Worm (Caenorhabditis elegans): ENCODE data around the gene taap-1.

Gene taap-1

DNA sequence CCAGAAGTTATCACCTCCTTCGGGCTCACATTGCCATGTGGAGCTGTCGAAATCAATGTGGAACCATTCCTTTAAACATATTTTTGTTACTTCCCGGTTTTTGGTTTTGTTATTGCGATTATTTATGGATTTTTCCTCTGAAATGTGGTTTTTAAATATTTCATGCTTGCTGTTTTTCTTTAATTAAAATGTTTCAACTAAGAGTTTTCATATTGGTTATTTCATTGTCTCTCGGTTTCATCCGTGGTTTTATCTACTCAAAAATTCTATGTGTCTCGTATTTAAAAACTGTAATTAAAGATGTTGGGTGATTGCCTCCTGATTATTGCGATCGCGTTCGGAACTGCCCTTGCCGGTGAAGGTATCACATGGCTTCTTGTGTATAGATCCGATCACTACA, 16.8 kb downstream of the taap-1 start, which contains the start of gene F22B5.10:
Gene F22B5.10 (plus strand): TSS at position 301 of the 400 bp plus-strand sequence.
- TF ChIP-seq ama-1 (optimal IDR thresholded peaks at IDR 0.05): peak; percentile 8
- TF ChIP-seq nhr-43 (tag; optimal IDR thresholded peaks at IDR 0.05; ENCODE audit: poor library complexity, severe bottlenecking): no peak

DNA sequence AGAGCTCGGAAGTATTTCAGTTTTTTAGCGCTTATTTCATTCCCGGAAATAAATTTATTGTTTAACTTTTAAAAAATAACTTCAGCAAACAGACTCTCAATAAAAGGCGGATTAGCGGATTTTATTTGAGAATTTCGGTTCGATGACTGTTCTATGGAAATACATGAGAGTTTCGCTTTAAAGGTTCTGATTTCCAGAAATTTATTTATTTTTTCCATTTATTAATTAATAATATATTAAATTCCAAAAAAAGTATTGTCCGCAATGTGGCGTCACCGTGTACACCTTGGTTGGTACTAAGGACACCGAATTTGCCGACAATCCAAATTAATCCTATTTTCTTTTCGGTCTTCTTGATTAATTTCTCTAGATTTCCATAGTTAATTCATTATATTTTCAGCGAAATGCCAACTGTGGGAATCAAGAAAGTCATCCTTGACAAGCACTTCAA, 19.2 kb downstream of the taap-1 start, which contains the start of gene fars-3:
Gene fars-3 (plus strand): TSS at position 401 of the 451 bp plus-strand sequence.
- TF ChIP-seq unc-39 (tag; optimal IDR thresholded peaks at IDR 0.05): no peak
- TF ChIP-seq tbx-2 (tag; optimal IDR thresholded peaks at IDR 0.05): no peak
- no peak for TF ChIP-seq nhr-77 (tag; optimal IDR thresholded peaks at IDR 0.05)
- no peak for TF ChIP-seq lin-39 (tag; optimal IDR thresholded peaks at IDR 0.05)
- TF ChIP-seq ama-1 (optimal IDR thresholded peaks at IDR 0.05): no peak
- TF ChIP-seq unc-62 (GFP tag; optimal IDR thresholded peaks at IDR 0.05): no peak
- TF ChIP-seq fkh-10 (GFP tag; optimal IDR thresholded peaks at IDR 0.05): no peak
- no peak for TF ChIP-seq mml-1 (tag; optimal IDR thresholded peaks at IDR 0.05)
- no peak for TF ChIP-seq ceh-82 (tag; optimal IDR thresholded peaks at IDR 0.05)
- no peak for TF ChIP-seq ztf-4 (tag; optimal IDR thresholded peaks at IDR 0.05)
- peak; percentile 6 for TF ChIP-seq nhr-43 (tag; optimal IDR thresholded peaks at IDR 0.05; ENCODE audit: poor library complexity, severe bottlenecking)
- no peak for TF ChIP-seq egl-27 (tag; optimal IDR thresholded peaks at IDR 0.05)
- TF ChIP-seq egl-5 (tag; optimal IDR thresholded peaks at IDR 0.05): no peak
- peak; percentile 8 for TF ChIP-seq lin-15B (tag; optimal IDR thresholded peaks at IDR 0.05)
- TF ChIP-seq snpc-4 (tag; optimal IDR thresholded peaks at IDR 0.05): no peak
- TF ChIP-seq ztf-11 (tag; optimal IDR thresholded peaks at IDR 0.05): no peak
- no peak for TF ChIP-seq zag-1 (tag; optimal IDR thresholded peaks at IDR 0.05)
- TF ChIP-seq nhr-25 (tag; optimal IDR thresholded peaks at IDR 0.05): no peak
- TF ChIP-seq hmg-11 (tag; optimal IDR thresholded peaks at IDR 0.05): no peak
- peak; percentile 52 for TF ChIP-seq nhr-23 (tag; optimal IDR thresholded peaks at IDR 0.05)
- peak; percentile 56 for TF ChIP-seq pha-4 (tag; optimal IDR thresholded peaks at IDR 0.05)
- no peak for TF ChIP-seq pqm-1 (tag; optimal IDR thresholded peaks at IDR 0.05)
- no peak for TF ChIP-seq jun-1 (tag; optimal IDR thresholded peaks at IDR 0.05)
- no peak for TF ChIP-seq ceh-9 (tag; optimal IDR thresholded peaks at IDR 0.05)
- peak; percentile 22 for TF ChIP-seq elt-2 (tag; optimal IDR thresholded peaks at IDR 0.05)

DNA sequence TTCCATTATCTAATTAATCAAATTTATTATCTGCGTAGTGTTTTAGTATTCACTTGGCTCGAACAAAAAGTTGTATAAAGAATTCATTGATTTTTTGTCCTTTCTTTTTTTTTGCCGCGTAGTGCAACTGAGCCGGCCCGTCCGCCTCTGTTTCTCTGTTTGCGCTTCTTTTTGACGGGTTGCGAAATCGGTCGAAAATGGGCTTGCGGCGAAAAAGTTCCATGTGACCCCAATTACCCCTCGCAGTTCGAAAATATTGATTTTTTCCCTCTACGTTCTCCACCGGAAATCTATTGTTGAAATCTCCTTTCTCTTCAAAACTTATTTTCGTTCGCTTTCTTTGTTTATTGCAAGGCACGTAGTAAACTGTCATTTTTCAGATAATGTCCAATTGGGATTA, 26.2 kb downstream of the taap-1 start, which contains the start of gene zyg-9:
Gene zyg-9 (plus strand): TSS at position 381 of the 400 bp plus-strand sequence.
- TF ChIP-seq ZK546.5 (tag; optimal IDR thresholded peaks at IDR 0.05) (no peak), nhr-43 (tag; optimal IDR thresholded peaks at IDR 0.05; ENCODE audit: poor library complexity, severe bottlenecking) (no peak), daf-12 (tag; optimal IDR thresholded peaks at IDR 0.05) (no peak), jun-1 (tag; optimal IDR thresholded peaks at IDR 0.05) (no peak), mml-1 (tag; optimal IDR thresholded peaks at IDR 0.05) (no peak), nhr-67 (tag; optimal IDR thresholded peaks at IDR 0.05) (no peak), lin-15B (tag; optimal IDR thresholded peaks at IDR 0.05) (peak; percentile 34), snpc-4 (tag; optimal IDR thresholded peaks at IDR 0.05) (no peak), unc-62 (GFP tag; optimal IDR thresholded peaks at IDR 0.05) (no peak), ztf-11 (tag; optimal IDR thresholded peaks at IDR 0.05) (no peak), skn-1 (tag; optimal IDR thresholded peaks at IDR 0.05) (no peak), nhr-28 (tag; optimal IDR thresholded peaks at IDR 0.05) (no peak), ceh-82 (tag; optimal IDR thresholded peaks at IDR 0.05) (no peak), fos-1 (tag; optimal IDR thresholded peaks at IDR 0.05) (no peak), elt-3 (tag; optimal IDR thresholded peaks at IDR 0.05) (no peak), nhr-11 (tag; optimal IDR thresholded peaks at IDR 0.05) (no peak), ceh-9 (tag; optimal IDR thresholded peaks at IDR 0.05) (no peak), lin-39 (tag; optimal IDR thresholded peaks at IDR 0.05) (peak; percentile 54), nhr-23 (tag; optimal IDR thresholded peaks at IDR 0.05) (peak; percentile 14), unc-39 (tag; optimal IDR thresholded peaks at IDR 0.05) (no peak), ceh-28 (tag; optimal IDR thresholded peaks at IDR 0.05) (peak; percentile 32), aly-2 (tag; optimal IDR thresholded peaks at IDR 0.05) (no peak), pha-4 (tag; optimal IDR thresholded peaks at IDR 0.05) (peak; percentile 20), elt-1 (tag; optimal IDR thresholded peaks at IDR 0.05) (no peak), egl-5 (tag; optimal IDR thresholded peaks at IDR 0.05) (no peak), tbx-2 (tag; optimal IDR thresholded peaks at IDR 0.05) (no peak), nhr-237 (tag; optimal IDR thresholded peaks at IDR 0.05) (no peak), mdl-1 (tag; optimal IDR thresholded peaks at IDR 0.05) (no peak), hmg-11 (tag; optimal IDR thresholded peaks at IDR 0.05) (peak; percentile 33), elt-2 (tag; optimal IDR thresholded peaks at IDR 0.05) (no peak), nhr-77 (tag; optimal IDR thresholded peaks at IDR 0.05) (no peak), nhr-12 (tag; optimal IDR thresholded peaks at IDR 0.05) (no peak), pqm-1 (tag; optimal IDR thresholded peaks at IDR 0.05) (no peak), nfya-1 (tag; optimal IDR thresholded peaks at IDR 0.05; ENCODE audit: insufficient read depth) (peak; percentile 39), zag-1 (tag; optimal IDR thresholded peaks at IDR 0.05) (no peak), fkh-2 (tag; optimal IDR thresholded peaks at IDR 0.05) (no peak), R02D3.7 (tag; optimal IDR thresholded peaks at IDR 0.05) (no peak), lsy-12 (tag; optimal IDR thresholded peaks at IDR 0.05) (no peak)
